Fruit fly (Drosophila melanogaster) whole organism, embryonic: ENCODE measurements around the gene Pde6.

Experiments used
- Ada2b ChIP-seq: fragments of 200-800 bp; sonication (Bioruptor generic); IDR thresholded peaks from 2 replicates; pipeline ENCODE4 v1.3.6; 2022; ENCODE audit warnings: missing biosample characterization, missing genetic modification characterization
- BEAF-32 ChIP-seq: fragments of 200-800 bp; sonication (Bioruptor generic); optimal IDR thresholded peaks from 3 replicates; lab custom pipeline; 2017; ENCODE audit warnings: missing biosample characterization, missing genetic modification characterization, mild to moderate bottlenecking, moderate library complexity, missing genetic modification reagents
- Bteb2 ChIP-seq: fragments of 200-800 bp; sonication (Bioruptor generic); optimal IDR thresholded peaks from 2 replicates; lab custom pipeline; 2016; ENCODE audit warnings: missing biosample characterization, missing genetic modification characterization
- C15 ChIP-seq: fragments of 200-800 bp; sonication (Bioruptor generic); IDR thresholded peaks from 3 replicates; pipeline ENCODE4 v1.3.6; 2022; ENCODE audit warnings: missing biosample characterization, missing genetic modification characterization
- CG10267 ChIP-seq: fragments of 200-800 bp; sonication (Bioruptor generic); optimal IDR thresholded peaks from 2 replicates; lab custom pipeline; 2018; ENCODE audit warnings: missing biosample characterization, mild to moderate bottlenecking, missing genetic modification characterization, moderate library complexity
- CG10321 ChIP-seq: fragments of 200-800 bp; sonication (Bioruptor generic); IDR thresholded peaks from 2 replicates; pipeline ENCODE4 v1.3.6; 2022; ENCODE audit warnings: missing biosample characterization, missing genetic modification characterization
- CG13894 ChIP-seq: fragments of 200-800 bp; sonication (Bioruptor generic); optimal IDR thresholded peaks from 3 replicates; lab custom pipeline; 2018; ENCODE audit warnings: missing biosample characterization, mild to moderate bottlenecking, missing genetic modification characterization, moderate library complexity
- CG14050 ChIP-seq: fragments of 200-800 bp; sonication (Bioruptor generic); IDR thresholded peaks from 3 replicates; pipeline ENCODE4 v1.3.6; 2022; ENCODE audit warnings: missing biosample characterization, missing genetic modification characterization
- CG16813 ChIP-seq: fragments of 200-800 bp; sonication (Bioruptor generic); IDR thresholded peaks from 3 replicates; pipeline ENCODE4 v1.3.6; 2022; ENCODE audit warnings: missing biosample characterization, missing genetic modification characterization; ENCODE audit not compliant: partially characterized antibody
- CG16863 ChIP-seq: fragments of 200-800 bp; sonication (Bioruptor generic); optimal IDR thresholded peaks from 3 replicates; lab custom pipeline; 2016; ENCODE audit warnings: missing biosample characterization, missing genetic modification characterization
- CG17802 ChIP-seq: fragments of 200-800 bp; sonication (Bioruptor generic); optimal IDR thresholded peaks from 2 replicates; lab custom pipeline; 2018; ENCODE audit warnings: missing biosample characterization, mild to moderate bottlenecking, missing genetic modification characterization, moderate library complexity
- CG17829 ChIP-seq: fragments of 200-800 bp; optimal IDR thresholded peaks from 2 replicates; lab custom pipeline; 2019; ENCODE audit warnings: missing biosample characterization, mild to moderate bottlenecking, missing genetic modification characterization, moderate library complexity
- CG17912 ChIP-seq: fragments of 200-800 bp; sonication (Bioruptor generic); optimal IDR thresholded peaks from 2 replicates; lab custom pipeline; 2018; ENCODE audit warnings: missing biosample characterization, mild to moderate bottlenecking, missing genetic modification characterization
- CG1832 ChIP-seq: fragments of 200-800 bp; sonication (Bioruptor generic); optimal IDR thresholded peaks from 2 replicates; lab custom pipeline; 2017; ENCODE audit warnings: missing biosample characterization, mild to moderate bottlenecking, missing genetic modification characterization, inconsistent platforms
- CG18599 ChIP-seq: fragments of 200-800 bp; sonication (Bioruptor generic); optimal IDR thresholded peaks from 3 replicates; lab custom pipeline; 2017; ENCODE audit warnings: missing biosample characterization, missing genetic modification characterization, mild to moderate bottlenecking, moderate library complexity, missing genetic modification reagents
- CG2129 ChIP-seq: fragments of 200-800 bp; sonication (Bioruptor generic); IDR thresholded peaks from 2 replicates; pipeline ENCODE4 v1.3.6; 2022; ENCODE audit warnings: missing biosample characterization, missing genetic modification characterization; ENCODE audit not compliant: partially characterized antibody
- CG2712 ChIP-seq: fragments of 200-800 bp; optimal IDR thresholded peaks from 3 replicates; lab custom pipeline; 2019; ENCODE audit warnings: missing biosample characterization, mild to moderate bottlenecking, missing genetic modification characterization, moderate library complexity
- CG4360 ChIP-seq: fragments of 200-800 bp; sonication (Bioruptor generic); IDR thresholded peaks from 2 replicates; pipeline ENCODE4 v1.3.6; 2022; ENCODE audit warnings: missing biosample characterization, missing genetic modification characterization
- CG4404 ChIP-seq: fragments of 200-800 bp; sonication (Bioruptor generic); IDR thresholded peaks from 2 replicates; pipeline ENCODE4 v1.3.6; 2022; ENCODE audit warnings: missing biosample characterization, missing genetic modification characterization
- CG5180 ChIP-seq: fragments of 200-800 bp; sonication (Bioruptor generic); optimal IDR thresholded peaks from 3 replicates; lab custom pipeline; 2017; ENCODE audit warnings: missing biosample characterization, missing genetic modification characterization, mild to moderate bottlenecking, moderate library complexity, missing genetic modification reagents
- CG9727 ChIP-seq: fragments of 200-800 bp; sonication (Bioruptor generic); optimal IDR thresholded peaks from 3 replicates; lab custom pipeline; 2017; ENCODE audit warnings: missing biosample characterization, mild to moderate bottlenecking, missing genetic modification characterization
- Chrac-16 ChIP-seq: fragments of 200-800 bp; sonication (Bioruptor generic); optimal IDR thresholded peaks from 3 replicates; lab custom pipeline; 2016; ENCODE audit warnings: missing biosample characterization, missing genetic modification characterization
- CrebB ChIP-seq: fragments of 200-800 bp; sonication (Bioruptor generic); optimal IDR thresholded peaks from 3 replicates; lab custom pipeline; 2018; ENCODE audit warnings: missing biosample characterization, mild to moderate bottlenecking, missing genetic modification characterization
- Dip3 ChIP-seq: fragments of 200-800 bp; sonication (Bioruptor generic); optimal IDR thresholded peaks from 3 replicates; lab custom pipeline; 2016; ENCODE audit warnings: missing biosample characterization, missing genetic modification characterization
- Doc3 ChIP-seq: fragments of 200-800 bp; sonication (Bioruptor generic); IDR thresholded peaks from 3 replicates; pipeline ENCODE4 v1.3.6; 2022; ENCODE audit warnings: missing biosample characterization, missing genetic modification characterization; ENCODE audit not compliant: partially characterized antibody
- Ets97D ChIP-seq: fragments of 200-800 bp; sonication (Bioruptor generic); optimal IDR thresholded peaks from 3 replicates; lab custom pipeline; 2016; ENCODE audit warnings: missing biosample characterization, missing genetic modification characterization
- Hr3 ChIP-seq: fragments of 200-800 bp; sonication (Bioruptor generic); optimal IDR thresholded peaks from 3 replicates; lab custom pipeline; 2016; ENCODE audit warnings: missing biosample characterization, missing genetic modification characterization
- Mad ChIP-seq: fragments of 200-800 bp; sonication (Bioruptor generic); optimal IDR thresholded peaks from 2 replicates; lab custom pipeline; 2016; ENCODE audit warnings: missing biosample characterization, missing genetic modification characterization
- Meics ChIP-seq: fragments of 200-800 bp; sonication (Bioruptor generic); optimal IDR thresholded peaks from 2 replicates; lab custom pipeline; 2017; ENCODE audit warnings: missing biosample characterization, mild to moderate bottlenecking, missing genetic modification characterization
- Nf-YB ChIP-seq: fragments of 200-800 bp; sonication (Bioruptor generic); optimal IDR thresholded peaks from 3 replicates; lab custom pipeline; 2019; ENCODE audit warnings: missing biosample characterization, mild to moderate bottlenecking, missing genetic modification characterization, moderate library complexity
- Optix ChIP-seq: fragments of 200-800 bp; sonication (Bioruptor generic); IDR thresholded peaks from 3 replicates; pipeline ENCODE4 v1.3.6; 2022; ENCODE audit warnings: missing biosample characterization, missing genetic modification characterization
- Trl ChIP-seq, 3 experiments: fragments of >200 bp in 2 of 3; fragments of 200-800 bp in 1 of 3; sonication (Bioruptor generic) in 1 of 3; optimal IDR thresholded peaks; 2 replicates in 1 of 3; 3 replicates in 2 of 3; lab custom pipeline; 2016 to 2017; ENCODE audit warnings: missing biosample characterization in 1 of 3, missing genetic modification characterization in 1 of 3
- bsh ChIP-seq, 2 experiments: fragments of 200-800 bp; sonication (Bioruptor generic); optimal IDR thresholded peaks; 2 replicates each; lab custom pipeline; 2017 to 2018; ENCODE audit warnings: mild to moderate bottlenecking in 2 of 2, missing biosample characterization in 2 of 2, missing genetic modification characterization in 2 of 2, moderate library complexity in 1 of 2
- cad ChIP-seq: fragments of >200 bp; optimal IDR thresholded peaks from 2 replicates; lab custom pipeline; 2017; ENCODE audit warnings: missing biosample characterization, missing genetic modification characterization
- eve ChIP-seq, 2 experiments: fragments of >200 bp; optimal IDR thresholded peaks; 2 replicates each; lab custom pipeline; 2017; ENCODE audit warnings: missing biosample characterization in 2 of 2, missing genetic modification characterization in 2 of 2
- exex ChIP-seq: fragments of 200-800 bp; sonication (Bioruptor generic); optimal IDR thresholded peaks from 4 replicates; lab custom pipeline; 2018; ENCODE audit warnings: missing biosample characterization, mild to moderate bottlenecking, missing genetic modification characterization, moderate library complexity
- fd96Cb ChIP-seq: fragments of 200-800 bp; sonication (Bioruptor generic); optimal IDR thresholded peaks from 2 replicates; lab custom pipeline; 2018; ENCODE audit warnings: missing biosample characterization, mild to moderate bottlenecking, missing genetic modification characterization, moderate library complexity
- jumu ChIP-seq: fragments of 200-800 bp; sonication (Bioruptor generic); optimal IDR thresholded peaks from 3 replicates; lab custom pipeline; 2016; ENCODE audit warnings: missing biosample characterization, missing genetic modification characterization
- lab ChIP-seq: fragments of 200-800 bp; sonication (Bioruptor generic); optimal IDR thresholded peaks from 3 replicates; lab custom pipeline; 2017; ENCODE audit warnings: missing biosample characterization, missing genetic modification characterization, mild to moderate bottlenecking, moderate library complexity, missing genetic modification reagents
- mam ChIP-seq: fragments of 200-800 bp; sonication (Bioruptor generic); optimal IDR thresholded peaks from 3 replicates; lab custom pipeline; 2016; ENCODE audit warnings: missing biosample characterization, missing genetic modification characterization
- oc ChIP-seq: fragments of 200-800 bp; sonication (Bioruptor generic); optimal IDR thresholded peaks from 2 replicates; lab custom pipeline; 2018; ENCODE audit warnings: missing biosample characterization, mild to moderate bottlenecking, missing genetic modification characterization, moderate library complexity
- pum ChIP-seq: fragments of 200-800 bp; sonication (Bioruptor generic); optimal IDR thresholded peaks from 2 replicates; lab custom pipeline; 2016; ENCODE audit warnings: missing biosample characterization, missing genetic modification characterization
- sna ChIP-seq: fragments of 200-800 bp; sonication (Bioruptor generic); IDR thresholded peaks from 2 replicates; pipeline ENCODE4 v1.3.6; 2022; ENCODE audit warnings: missing biosample characterization, missing genetic modification characterization; ENCODE audit not compliant: partially characterized antibody
- sqz ChIP-seq: fragments of 200-800 bp; sonication (Bioruptor generic); optimal IDR thresholded peaks from 3 replicates; lab custom pipeline; 2018; ENCODE audit warnings: missing biosample characterization, mild to moderate bottlenecking, missing genetic modification characterization
- tin ChIP-seq: fragments of 200-800 bp; sonication (Bioruptor generic); optimal IDR thresholded peaks from 3 replicates; lab custom pipeline; 2016; ENCODE audit warnings: missing biosample characterization, missing genetic modification characterization
- tll ChIP-seq, 2 experiments: fragments of 200-800 bp in 1 of 2; fragments of >200 bp in 1 of 2; sonication (Bioruptor generic) in 1 of 2; optimal IDR thresholded peaks; 2 replicates each; lab custom pipeline; 2017 to 2019; ENCODE audit warnings: missing biosample characterization in 2 of 2, missing genetic modification characterization in 2 of 2, mild to moderate bottlenecking in 1 of 2, moderate library complexity in 1 of 2
- wdn ChIP-seq: fragments of 200-800 bp; sonication (Bioruptor generic); IDR thresholded peaks from 2 replicates; pipeline ENCODE4 v1.3.6; 2022; ENCODE audit warnings: missing biosample characterization, missing genetic modification characterization
- wor ChIP-seq: fragments of 200-800 bp; sonication (Bioruptor generic); IDR thresholded peaks from 2 replicates; pipeline ENCODE4 v1.3.6; 2022; ENCODE audit warnings: missing biosample characterization, missing genetic modification characterization
- z ChIP-seq: fragments of 200-800 bp; sonication (Bioruptor generic); IDR thresholded peaks from 3 replicates; pipeline ENCODE4 v1.3.6; 2022; ENCODE audit warnings: missing biosample characterization, missing genetic modification characterization
- zfh1 ChIP-seq: fragments of 200-800 bp; sonication (Bioruptor generic); IDR thresholded peaks from 3 replicates; pipeline ENCODE4 v1.3.6; 2022; ENCODE audit warnings: missing biosample characterization, missing genetic modification characterization

Gene Pde6

dm6 chr3R:14469724-14470123 lies 88.4 kb downstream of the Pde6 start (continued):
- TF ChIP-seq CG10267 (tag; lab: Kevin White, UChicago) = peak; percentile 75
- TF ChIP-seq C15 (GFP tag; lab: Robert Waterston, UW) = no peak
- TF ChIP-seq tin (GFP tag; lab: Kevin White, UChicago) = peak; percentile 63
- no peak for TF ChIP-seq CG16813 (GFP tag; lab: Robert Waterston, UW)
- TF ChIP-seq jumu (GFP tag; lab: Kevin White, UChicago) = no peak
- TF ChIP-seq CG13894 = no peak
- peak; percentile 38 for TF ChIP-seq CG4360 (GFP tag; lab: Robert Waterston, UW)
- no peak for TF ChIP-seq Dip3
- peak; percentile 58 for TF ChIP-seq lab (GFP tag; lab: Kevin White, UChicago)
- peak; percentile 45 for TF ChIP-seq Mad (GFP tag; lab: Kevin White, UChicago)
- TF ChIP-seq eve (GFP tag; optimal IDR thresholded peaks at IDR 0.05; lab: Kevin White, UChicago) = peak in 1 of 2 experiments; percentile 67
- TF ChIP-seq fd96Cb = peak; percentile 66
- peak; percentile 72 for TF ChIP-seq CG9727
- TF ChIP-seq cad = no peak
- no peak for TF ChIP-seq mam (GFP tag; lab: Kevin White, UChicago)
- no peak for TF ChIP-seq Doc3
- peak; percentile 89 for TF ChIP-seq CG2712 (tag; lab: Kevin White, UChicago)
- no peak for TF ChIP-seq Optix (GFP tag; lab: Robert Waterston, UW)
- TF ChIP-seq CG4404 (GFP tag; lab: Robert Waterston, UW) = peak; percentile 75
- no peak for TF ChIP-seq CG1832 (GFP tag; lab: Kevin White, UChicago)
- no peak for TF ChIP-seq z (GFP tag; lab: Robert Waterston, UW)
- TF ChIP-seq Nf-YB (GFP tag; lab: Kevin White, UChicago) = peak; percentile 35
- TF ChIP-seq CG17802 = no peak
- TF ChIP-seq wor = peak; percentile 45
- TF ChIP-seq exex (tag; lab: Kevin White, UChicago) = no peak
- no peak for TF ChIP-seq wdn (GFP tag; lab: Robert Waterston, UW)
- TF ChIP-seq Bteb2 (GFP tag; lab: Kevin White, UChicago) = no peak
- no peak for TF ChIP-seq CrebB (tag; lab: Kevin White, UChicago)
- no peak for TF ChIP-seq Ada2b (GFP tag; lab: Robert Waterston, UW)
- no peak for TF ChIP-seq tll (GFP tag; optimal IDR thresholded peaks at IDR 0.05; lab: Kevin White, UChicago)
- TF ChIP-seq Chrac-16 = peak; percentile 64
- TF ChIP-seq sna (GFP tag; lab: Robert Waterston, UW) = no peak
- TF ChIP-seq CG17829 (tag; lab: Kevin White, UChicago) = peak; percentile 83
- peak; percentile 73 for TF ChIP-seq zfh1 (GFP tag; lab: Robert Waterston, UW)
- no peak for TF ChIP-seq BEAF-32
- TF ChIP-seq Hr3 = peak; percentile 37
- TF ChIP-seq CG16863 (GFP tag; lab: Kevin White, UChicago) = peak; percentile 17
- TF ChIP-seq Meics (GFP tag; lab: Kevin White, UChicago) = peak; percentile 14
- TF ChIP-seq CG18599 = peak; percentile 22
- peak; percentile 35 for TF ChIP-seq oc (tag; lab: Kevin White, UChicago)
- TF ChIP-seq bsh (GFP tag; optimal IDR thresholded peaks at IDR 0.05; lab: Kevin White, UChicago) = peak; percentile 82 to 86
- TF ChIP-seq sqz = no peak
- no peak for TF ChIP-seq CG10321 (GFP tag; lab: Robert Waterston, UW)
- TF ChIP-seq CG17912 = no peak
- TF ChIP-seq CG5180 (GFP tag; lab: Kevin White, UChicago) = peak; percentile 33
- no peak for TF ChIP-seq Trl (optimal IDR thresholded peaks at IDR 0.05; lab: Kevin White, UChicago)
- no peak for TF ChIP-seq Trl (GFP tag; optimal IDR thresholded peaks at IDR 0.05; lab: Kevin White, UChicago)
- no peak for TF ChIP-seq CG14050 (GFP tag; lab: Robert Waterston, UW)
- no peak for TF ChIP-seq CG2129 (GFP tag; lab: Robert Waterston, UW)
- no peak for TF ChIP-seq Ets97D (GFP tag; lab: Kevin White, UChicago)
- TF ChIP-seq pum (GFP tag; lab: Kevin White, UChicago) = no peak
